Fruit fly (Drosophila melanogaster) whole organism, adult: ENCODE results near the gene Tsp29Fa.

ENCODE experiments used
- CG12768 ChIP-seq: fragments of 200-800 bp; sonication (Bioruptor generic); optimal IDR thresholded peaks from 2 replicates; lab custom pipeline; 2017; ENCODE audit warnings: missing biosample characterization, missing genetic modification characterization, mild to moderate bottlenecking, moderate library complexity, missing genetic modification reagents
- CG33017 ChIP-seq: fragments of 200-800 bp; sonication (Bioruptor generic); optimal IDR thresholded peaks from 2 replicates; lab custom pipeline; 2018; ENCODE audit warnings: missing biosample characterization, mild to moderate bottlenecking, missing genetic modification characterization, moderate library complexity
- CG5204 ChIP-seq: fragments of 200-800 bp; sonication (Bioruptor generic); optimal IDR thresholded peaks from 2 replicates; lab custom pipeline; 2016; ENCODE audit warnings: missing biosample characterization, missing genetic modification characterization
- CG7045 ChIP-seq: fragments of 200-800 bp; sonication (Bioruptor generic); optimal IDR thresholded peaks from 2 replicates; lab custom pipeline; 2017; ENCODE audit warnings: missing biosample characterization, mild to moderate bottlenecking, missing genetic modification characterization
- CG7101 ChIP-seq: fragments of 200-800 bp; sonication (Bioruptor generic); optimal IDR thresholded peaks from 2 replicates; lab custom pipeline; 2018; ENCODE audit warnings: missing biosample characterization, mild to moderate bottlenecking, missing genetic modification characterization, moderate library complexity
- Clk ChIP-seq: fragments of 200-800 bp; sonication (Bioruptor generic); optimal IDR thresholded peaks from 2 replicates; lab custom pipeline; 2017; ENCODE audit warnings: missing biosample characterization, missing genetic modification characterization
- Crg-1 ChIP-seq: fragments of 200-800 bp; sonication (Bioruptor generic); optimal IDR thresholded peaks from 2 replicates; lab custom pipeline; 2016; ENCODE audit warnings: missing biosample characterization, missing genetic modification characterization
- Hr96 ChIP-seq: fragments of 200-800 bp; sonication (Bioruptor generic); optimal IDR thresholded peaks from 2 replicates; lab custom pipeline; 2016; ENCODE audit warnings: missing biosample characterization, missing genetic modification characterization
- Mnt ChIP-seq: fragments of 200-800 bp; sonication (Bioruptor generic); optimal IDR thresholded peaks from 2 replicates; lab custom pipeline; 2016; ENCODE audit warnings: missing biosample characterization, mild to moderate bottlenecking, missing genetic modification characterization
- cic ChIP-seq: fragments of 200-800 bp; sonication (Bioruptor generic); optimal IDR thresholded peaks from 2 replicates; lab custom pipeline; 2017; ENCODE audit warnings: missing biosample characterization, mild to moderate bottlenecking, missing genetic modification characterization, moderate library complexity
- kay ChIP-seq: fragments of 200-800 bp; sonication (Bioruptor generic); peaks from one replicate; lab custom pipeline; 2016; ENCODE audit warnings: missing biosample characterization, missing genetic modification characterization, borderline replicate concordance
- ovo ChIP-seq: fragments of 200-800 bp; sonication (Bioruptor generic); optimal IDR thresholded peaks from 2 replicates; lab custom pipeline; 2016; ENCODE audit warnings: missing biosample characterization, missing genetic modification characterization
- pad ChIP-seq: fragments of 200-800 bp; sonication (Bioruptor generic); optimal IDR thresholded peaks from 3 replicates; lab custom pipeline; 2017; ENCODE audit warnings: missing biosample characterization, missing genetic modification characterization, mild to moderate bottlenecking, moderate library complexity, missing genetic modification reagents

DNA sequence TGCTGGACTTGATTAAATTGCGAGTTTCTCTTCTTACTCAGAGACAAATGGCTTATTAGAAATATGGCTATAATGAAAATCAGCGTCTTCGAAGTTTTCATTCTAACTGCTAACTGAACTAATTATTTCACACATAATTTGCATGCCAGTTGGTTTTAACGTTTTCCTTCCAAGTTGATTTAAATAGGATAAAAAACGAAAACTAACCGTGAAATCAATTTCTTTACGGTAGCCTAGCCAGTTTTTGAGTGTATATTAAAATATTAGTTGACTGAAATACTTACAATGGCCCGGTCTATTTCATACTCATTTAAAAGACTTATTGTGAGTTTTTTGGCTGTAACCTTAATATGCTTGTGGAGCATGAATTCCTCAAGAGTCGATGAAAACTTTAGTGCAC is 28.5 kb downstream of the Tsp29Fa start, which contains the start of the genes CG9525 and CG32985:
- no peak for TF ChIP-seq ovo
- TF ChIP-seq CG5204 (GFP tag; lab: Kevin White, UChicago), result no peak
- TF ChIP-seq CG7045 (GFP tag; lab: Kevin White, UChicago), result no peak
- no peak for TF ChIP-seq pad
- TF ChIP-seq kay (GFP tag; lab: Kevin White, UChicago), result no peak
- TF ChIP-seq Clk (GFP tag; lab: Kevin White, UChicago), result no peak
- no peak for TF ChIP-seq Hr96 (GFP tag; lab: Kevin White, UChicago)
- no peak for TF ChIP-seq cic (GFP tag; lab: Kevin White, UChicago)
- TF ChIP-seq CG12768 (GFP tag; lab: Kevin White, UChicago), result no peak
- TF ChIP-seq Mnt (GFP tag; lab: Kevin White, UChicago), result no peak
- TF ChIP-seq CG7101 (tag; lab: Kevin White, UChicago), result no peak
- TF ChIP-seq CG33017 (tag; lab: Kevin White, UChicago), result no peak
- TF ChIP-seq Crg-1 (GFP tag; lab: Kevin White, UChicago), result no peak
